Worm (Caenorhabditis elegans): ENCODE data around the gene mpk-2.

ce11 chrII:5091640-5092243, 12.2 kb upstream of the mpk-2 start, which contains the start of gene pld-1:
- no peak for TF ChIP-seq fkh-10 (GFP tag; optimal IDR thresholded peaks at IDR 0.05)
- TF ChIP-seq lsy-2 (tag; optimal IDR thresholded peaks at IDR 0.05), result no peak
- no peak for TF ChIP-seq mdl-1 (tag; optimal IDR thresholded peaks at IDR 0.05)
